Worm (Caenorhabditis elegans) whole organism, young adult: Measurements from ENCODE around the gene T23F6.5.

Source experiments
- B0336.3 ChIP-seq: fragments of 200-800 bp; sonication (Bioruptor generic); IDR thresholded peaks from 2 replicates; pipeline ENCODE4 v1.3.6; 2022; ENCODE audit warnings: missing genetic modification characterization, missing compliant biosample characterization
- C06A6.2 ChIP-seq: fragments of 200-800 bp; sonication (Bioruptor generic); conservative IDR thresholded peaks from 2 replicates; pipeline ENCODE4 v1.3.6; 2022; ENCODE audit warnings: missing genetic modification characterization, missing compliant biosample characterization
- F33H1.4 ChIP-seq: fragments of 200-800 bp; sonication (Bioruptor generic); IDR thresholded peaks from 2 replicates; pipeline ENCODE4 v1.3.6; 2022; ENCODE audit warnings: missing genetic modification reagents, missing genetic modification characterization, missing compliant biosample characterization
- K12H6.12 ChIP-seq: fragments of 200-800 bp; sonication (Bioruptor generic); optimal IDR thresholded peaks from 2 replicates; lab custom pipeline; 2018; ENCODE audit warnings: mild to moderate bottlenecking, missing genetic modification characterization, missing compliant biosample characterization
- Y53G8AR.9 ChIP-seq: fragments of 200-800 bp; sonication (Bioruptor generic); conservative IDR thresholded peaks from 2 replicates; pipeline ENCODE4 v1.3.6; 2022; ENCODE audit warnings: missing genetic modification reagents, missing genetic modification characterization, missing compliant biosample characterization
- Y56A3A.18 ChIP-seq: fragments of 200-800 bp; sonication (Bioruptor generic); IDR thresholded peaks from 2 replicates; pipeline ENCODE4 v1.3.6; 2022; ENCODE audit warnings: missing genetic modification reagents, missing genetic modification characterization, missing compliant biosample characterization
- attf-3 ChIP-seq: fragments of 200-800 bp; sonication (Bioruptor generic); conservative IDR thresholded peaks from 2 replicates; pipeline ENCODE4 v1.3.6; 2022; ENCODE audit warnings: missing genetic modification reagents, missing genetic modification characterization, missing compliant biosample characterization
- attf-5 ChIP-seq: fragments of 200-800 bp; sonication (Bioruptor generic); optimal IDR thresholded peaks from 2 replicates; lab custom pipeline; 2018; ENCODE audit warnings: mild to moderate bottlenecking, missing genetic modification characterization, missing compliant biosample characterization
- attf-6 ChIP-seq: fragments of 200-800 bp; sonication (Bioruptor generic); IDR thresholded peaks from 2 replicates; pipeline ENCODE4 v1.3.6; 2022; ENCODE audit warnings: missing genetic modification reagents, missing genetic modification characterization, missing compliant biosample characterization
- ceh-27 ChIP-seq: fragments of 200-800 bp; sonication (Bioruptor generic); optimal IDR thresholded peaks from 2 replicates; lab custom pipeline; 2018; ENCODE audit warnings: mild to moderate bottlenecking, missing genetic modification characterization, moderate library complexity, missing compliant biosample characterization
- ceh-40 ChIP-seq: fragments of 200-800 bp; sonication (Bioruptor generic); IDR thresholded peaks from 2 replicates; pipeline ENCODE4 v1.3.6; 2022; ENCODE audit warnings: missing genetic modification characterization, missing compliant biosample characterization
- ceh-79 ChIP-seq: sonication (generic microtip); optimal IDR thresholded peaks from 2 replicates; lab custom pipeline; 2017; ENCODE audit warnings: mild to moderate bottlenecking, missing genetic modification characterization, missing compliant biosample characterization
- dox-1 ChIP-seq: fragments of 200-800 bp; sonication (Bioruptor generic); IDR thresholded peaks from 2 replicates; pipeline ENCODE4 v1.3.6; 2022; ENCODE audit warnings: missing genetic modification reagents, missing genetic modification characterization, missing compliant biosample characterization
- dpl-1 ChIP-seq: fragments of 150-350 bp; optimal IDR thresholded peaks from 2 replicates; lab custom pipeline; 2014; ENCODE audit warnings: missing biosample characterization, missing genetic modification reagents, missing genetic modification characterization
- efl-1 ChIP-seq: fragments of 150-350 bp; optimal IDR thresholded peaks from 2 replicates; lab custom pipeline; 2014; ENCODE audit warnings: missing biosample characterization, missing genetic modification reagents, missing genetic modification characterization
- him-1 ChIP-seq: sonication (generic microtip); optimal IDR thresholded peaks from 2 replicates; lab custom pipeline; 2016; ENCODE audit warnings: missing genotype, missing genetic modification reagents, missing genetic modification characterization, missing compliant biosample characterization
- hlh-12 ChIP-seq: sonication (generic microtip); optimal IDR thresholded peaks from 2 replicates; lab custom pipeline; 2016; ENCODE audit warnings: missing genetic modification characterization, missing compliant biosample characterization
- hmg-1.2 ChIP-seq: fragments of 200-800 bp; sonication (Bioruptor generic); IDR thresholded peaks from 2 replicates; pipeline ENCODE4 v1.3.6; 2022; ENCODE audit warnings: missing genetic modification reagents, missing genetic modification characterization, missing compliant biosample characterization
- hmg-20 ChIP-seq: fragments of 200-800 bp; sonication (Bioruptor generic); IDR thresholded peaks from 2 replicates; pipeline ENCODE4 v1.3.6; 2022; ENCODE audit warnings: missing genetic modification reagents, missing genetic modification characterization, missing compliant biosample characterization
- lag-1 ChIP-seq: fragments of 200-800 bp; sonication (Bioruptor generic); IDR thresholded peaks from 2 replicates; pipeline ENCODE4 v1.3.6; 2022; ENCODE audit warnings: missing genetic modification reagents, missing genetic modification characterization, missing compliant biosample characterization
- let-526 ChIP-seq: fragments of 200-800 bp; sonication (Bioruptor generic); IDR thresholded peaks from 2 replicates; pipeline ENCODE4 v1.3.6; 2022; ENCODE audit warnings: missing genetic modification reagents, missing genetic modification characterization, missing compliant biosample characterization
- lin-26 ChIP-seq: fragments of 200-800 bp; sonication (Bioruptor generic); IDR thresholded peaks from 2 replicates; pipeline ENCODE4 v1.3.6; 2022; ENCODE audit warnings: missing genetic modification reagents, missing genetic modification characterization, missing compliant biosample characterization
- lin-40 ChIP-seq: sonication (generic microtip); optimal IDR thresholded peaks from 2 replicates; lab custom pipeline; 2016; ENCODE audit warnings: missing genetic modification characterization, mild to moderate bottlenecking, missing compliant biosample characterization, missing genotype, missing genetic modification reagents
- lin-54 ChIP-seq: fragments of 200-800 bp; sonication (Bioruptor generic); optimal IDR thresholded peaks from 2 replicates; lab custom pipeline; 2018; ENCODE audit warnings: mild to moderate bottlenecking, missing genetic modification characterization, missing compliant biosample characterization
- lir-1 ChIP-seq: fragments of 200-800 bp; sonication (Bioruptor generic); conservative IDR thresholded peaks from 2 replicates; pipeline ENCODE4 v1.3.6; 2022; ENCODE audit warnings: missing genetic modification reagents, missing genetic modification characterization, missing compliant biosample characterization
- madf-10 ChIP-seq: sonication (generic microtip); optimal IDR thresholded peaks from 2 replicates; lab custom pipeline; 2016; ENCODE audit warnings: mild to moderate bottlenecking, missing genetic modification characterization, missing compliant biosample characterization
- madf-6 ChIP-seq: fragments of 200-800 bp; sonication (Bioruptor generic); IDR thresholded peaks from 2 replicates; pipeline ENCODE4 v1.3.6; 2022; ENCODE audit warnings: missing genetic modification reagents, missing genetic modification characterization, missing compliant biosample characterization
- mcd-1 ChIP-seq: fragments of 200-800 bp; sonication (Bioruptor generic); IDR thresholded peaks from 2 replicates; pipeline ENCODE4 v1.3.6; 2022; ENCODE audit warnings: missing genetic modification reagents, missing genetic modification characterization, missing compliant biosample characterization
- nhr-179 ChIP-seq: sonication (generic microtip); optimal IDR thresholded peaks from 2 replicates; lab custom pipeline; 2016; ENCODE audit warnings: mild to moderate bottlenecking, missing genetic modification characterization, missing compliant biosample characterization
- pha-4 ChIP-seq: fragments of 150-350 bp; sonication (generic microtip); optimal IDR thresholded peaks from 2 replicates; lab custom pipeline; 2014; ENCODE audit warnings: missing biosample characterization, missing genetic modification reagents, missing genetic modification characterization
- rcor-1 ChIP-seq: fragments of 200-800 bp; sonication (Bioruptor generic); IDR thresholded peaks from 2 replicates; pipeline ENCODE4 v1.3.6; 2022; ENCODE audit warnings: missing genetic modification reagents, missing genetic modification characterization, missing compliant biosample characterization
- snpc-3.4 ChIP-seq: sonication (generic microtip); optimal IDR thresholded peaks from 2 replicates; lab custom pipeline; 2017; ENCODE audit warnings: missing genetic modification characterization, mild to moderate bottlenecking, missing compliant biosample characterization, antibody characterized with exemption, moderate library complexity, missing genotype, missing genetic modification reagents
- snpc-4 ChIP-seq, 5 experiments: fragments of 150-350 bp in 1 of 5; sonication (generic microtip) in 4 of 5; optimal IDR thresholded peaks; 2 replicates each; lab custom pipeline; 2014 to 2018; ENCODE audit warnings: missing genetic modification characterization in 5 of 5, missing biosample characterization in 3 of 5, antibody characterized with exemption in 2 of 5, mild to moderate bottlenecking in 2 of 5, missing compliant biosample characterization in 2 of 5, missing genotype in 2 of 5, moderate library complexity in 2 of 5, missing genetic modification reagents in 1 of 5
- tbx-9 ChIP-seq: sonication (generic microtip); optimal IDR thresholded peaks from 2 replicates; lab custom pipeline; 2016; ENCODE audit warnings: borderline replicate concordance, missing genetic modification characterization, inconsistent platforms, missing compliant biosample characterization
- tlf-1 ChIP-seq: fragments of 200-800 bp; sonication (Bioruptor generic); optimal IDR thresholded peaks from 2 replicates; lab custom pipeline; 2018; ENCODE audit warnings: mild to moderate bottlenecking, missing genetic modification characterization, missing compliant biosample characterization
- ztf-25 ChIP-seq: fragments of 200-800 bp; sonication (Bioruptor generic); IDR thresholded peaks from 2 replicates; pipeline ENCODE4 v1.3.6; 2022; ENCODE audit warnings: missing genetic modification reagents, missing genetic modification characterization, missing compliant biosample characterization

Gene T23F6.5

ce11 chrIV:12724641-12725040, 16.7 kb downstream of the T23F6.5 start, which contains the start of the genes T23F6.3 and rbd-1 (continued):
- TF ChIP-seq B0336.3 (GFP tag; lab: Robert Waterston, UW) (no peak), pha-4 (tag; lab: Kevin White, UChicago) (peak; percentile 61), lin-26 (GFP tag; lab: Robert Waterston, UW) (no peak; the same call in 1 of the 2 replicates), rcor-1 (GFP tag; lab: Robert Waterston, UW) (peak; percentile 61; the same call in 1 of the 2 replicates), ztf-25 (no peak), tbx-9 (no peak), lir-1 (GFP tag; lab: Robert Waterston, UW) (0 out of 2 replicates have a peak, but pooled peaks have one; percentile 13), hmg-1.2 (GFP tag; lab: Robert Waterston, UW) (peak; percentile 46), lin-54 (peak; percentile 98), hmg-20 (0 out of 2 replicates have a peak, but pooled peaks have one; percentile 35), dox-1 (GFP tag; lab: Robert Waterston, UW) (peak; percentile 72), dpl-1 (GFP tag; lab: Kevin White, UChicago) (peak; percentile 94), attf-3 (GFP tag; lab: Robert Waterston, UW) (peak; percentile 100), him-1 (peak; percentile 29), hlh-12 (tag; lab: Kevin White, UChicago) (no peak), lag-1 (no peak), mcd-1 (GFP tag; lab: Robert Waterston, UW) (peak; percentile 81), madf-10 (tag; lab: Kevin White, UChicago) (peak; percentile 55), C06A6.2 (no peak), attf-5 (GFP tag; lab: Kevin White, UChicago) (peak; percentile 77), attf-6 (GFP tag; lab: Robert Waterston, UW) (0 out of 2 replicates have a peak, but pooled peaks have one; percentile 52), snpc-4 (GFP tag; optimal IDR thresholded peaks at IDR 0.05; lab: Kevin White, UChicago) (no peak), snpc-4 (tag; optimal IDR thresholded peaks at IDR 0.05; lab: Kevin White, UChicago) (peak in 2 of 4 experiments; percentile 41 to 72), ceh-27 (GFP tag; lab: Kevin White, UChicago) (peak; percentile 71), Y53G8AR.9 (GFP tag; lab: Robert Waterston, UW) (peak; percentile 40; the same call in 1 of the 2 replicates), F33H1.4 (GFP tag; lab: Robert Waterston, UW) (peak; percentile 52), efl-1 (GFP tag; lab: Kevin White, UChicago) (peak; percentile 96), let-526 (GFP tag; lab: Robert Waterston, UW) (no peak), lin-40 (tag; lab: Kevin White, UChicago) (peak; percentile 79), K12H6.12 (peak; percentile 72)

DNA sequence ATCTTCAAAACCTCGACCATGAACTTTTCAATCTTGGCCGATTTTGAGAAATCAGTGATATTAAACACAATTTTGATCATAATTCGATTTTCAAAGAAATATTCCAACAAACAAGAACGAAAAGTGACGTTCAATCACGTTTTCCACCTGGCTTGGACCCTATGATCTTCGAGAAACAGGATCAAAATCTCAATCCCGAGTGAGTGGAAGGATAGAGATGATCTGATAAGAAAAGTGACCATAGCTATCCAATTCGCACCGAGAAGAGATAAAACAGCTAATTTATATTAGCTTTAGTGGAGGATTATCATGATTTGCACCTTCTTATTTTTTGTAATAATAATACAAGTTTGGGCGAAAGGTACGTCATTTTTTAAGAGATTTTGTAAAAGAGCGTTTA, 20.2 kb downstream of the T23F6.5 start, which contains the start of gene T23F6.2:
T23F6.2 (plus strand) TSS at position 251 of the 400 bp plus-strand sequence.
- TF ChIP-seq Y56A3A.18 (GFP tag; lab: Robert Waterston, UW) (no peak), ceh-79 (tag; lab: Kevin White, UChicago) (no peak), hmg-20 (no peak), snpc-3.4 (tag; lab: Kevin White, UChicago) (no peak), tlf-1 (GFP tag; lab: Kevin White, UChicago) (no peak)
- TF ChIP-seq, all 124 proteins: peak for 0

ce11 chrIV:12719664-12720063, 21.7 kb downstream of the T23F6.5 start, which contains the start of gene idpp-7:
Gene idpp-7, plus strand, starts transcription at chrIV:12719964.
- TF ChIP-seq madf-6 (GFP tag; lab: Robert Waterston, UW) (peak; percentile 59), nhr-179 (tag; lab: Kevin White, UChicago) (no peak), ceh-40 (GFP tag; lab: Robert Waterston, UW) (no peak), efl-1 (GFP tag; lab: Kevin White, UChicago) (peak; percentile 7)
